Fruit fly (Drosophila melanogaster) whole organism, embryonic: ENCODE data around the gene CG43402.

ENCODE experiments used
- Ada2b ChIP-seq: fragments of 200-800 bp; sonication (Bioruptor generic); IDR thresholded peaks from 2 replicates; pipeline ENCODE4 v1.3.6; 2022; ENCODE audit warnings: missing biosample characterization, missing genetic modification characterization
- Aef1 ChIP-seq: fragments of 200-800 bp; sonication (Bioruptor generic); IDR thresholded peaks from 3 replicates; pipeline ENCODE4 v1.3.6; 2022; ENCODE audit warnings: missing biosample characterization, missing genetic modification characterization
- Awh ChIP-seq: fragments of 200-800 bp; sonication (Bioruptor generic); IDR thresholded peaks from 2 replicates; pipeline ENCODE4, ENCODE4 v1.3.6; 2022; ENCODE audit warnings: missing biosample characterization, missing genetic modification characterization
- Blimp-1 ChIP-seq: fragments of 200-800 bp; sonication (Bioruptor generic); optimal IDR thresholded peaks from 3 replicates; lab custom pipeline; 2018; ENCODE audit warnings: missing biosample characterization, missing genetic modification characterization, mild to moderate bottlenecking, moderate library complexity, missing genetic modification reagents
- CG10209 ChIP-seq: fragments of 200-800 bp; sonication (Bioruptor generic); optimal IDR thresholded peaks from 3 replicates; lab custom pipeline; 2017; ENCODE audit warnings: missing biosample characterization, mild to moderate bottlenecking, missing genetic modification characterization, missing genetic modification reagents
- CG10959 ChIP-seq: fragments of 200-800 bp; sonication (Bioruptor generic); IDR thresholded peaks from 2 replicates; pipeline ENCODE4 v1.3.6; 2022; ENCODE audit warnings: missing biosample characterization, missing genetic modification characterization
- CG10979 ChIP-seq: fragments of 200-800 bp; sonication (Bioruptor generic); optimal IDR thresholded peaks from 2 replicates; lab custom pipeline; 2018; ENCODE audit warnings: missing biosample characterization, mild to moderate bottlenecking, missing genetic modification characterization, moderate library complexity
- CG12744 ChIP-seq: fragments of 200-800 bp; sonication (Bioruptor generic); optimal IDR thresholded peaks from 2 replicates; lab custom pipeline; 2016; ENCODE audit warnings: missing biosample characterization, missing genetic modification characterization
- CG15696 ChIP-seq: fragments of 200-800 bp; sonication (Bioruptor generic); optimal IDR thresholded peaks from 2 replicates; lab custom pipeline; 2019; ENCODE audit warnings: missing biosample characterization, mild to moderate bottlenecking, missing genetic modification characterization, moderate library complexity
- CG16779 ChIP-seq: fragments of 200-800 bp; sonication (Bioruptor generic); IDR thresholded peaks from 2 replicates; pipeline ENCODE4 v1.3.6; 2022; ENCODE audit warnings: missing biosample characterization, missing genetic modification characterization
- CG17361 ChIP-seq: fragments of 200-800 bp; sonication (Bioruptor generic); IDR thresholded peaks from 3 replicates; pipeline ENCODE4 v1.3.6; 2022; ENCODE audit warnings: missing biosample characterization, missing genetic modification characterization
- CG18599 ChIP-seq: fragments of 200-800 bp; sonication (Bioruptor generic); optimal IDR thresholded peaks from 3 replicates; lab custom pipeline; 2017; ENCODE audit warnings: missing biosample characterization, missing genetic modification characterization, mild to moderate bottlenecking, moderate library complexity, missing genetic modification reagents
- CG2202 ChIP-seq: fragments of 200-800 bp; sonication (Bioruptor generic); optimal IDR thresholded peaks from 2 replicates; lab custom pipeline; 2018; ENCODE audit warnings: missing biosample characterization, mild to moderate bottlenecking, missing genetic modification characterization
- CG31441 ChIP-seq: fragments of 200-800 bp; sonication (Bioruptor generic); IDR thresholded peaks from 2 replicates; pipeline ENCODE4 v1.3.6; 2022; ENCODE audit warnings: missing biosample characterization, missing genetic modification characterization
- CG32532 ChIP-seq: fragments of 200-800 bp; sonication (Bioruptor generic); IDR thresholded peaks from 2 replicates; pipeline ENCODE4 v1.3.6; 2022; ENCODE audit warnings: missing biosample characterization, missing genetic modification characterization
- CG33557 ChIP-seq: fragments of 200-800 bp; sonication (Bioruptor generic); optimal IDR thresholded peaks from 2 replicates; lab custom pipeline; 2019; ENCODE audit warnings: missing biosample characterization, mild to moderate bottlenecking, missing genetic modification characterization, moderate library complexity
- CG4404 ChIP-seq: fragments of 200-800 bp; sonication (Bioruptor generic); IDR thresholded peaks from 2 replicates; pipeline ENCODE4 v1.3.6; 2022; ENCODE audit warnings: missing biosample characterization, missing genetic modification characterization
- CG6689 ChIP-seq: fragments of 200-800 bp; sonication (Bioruptor generic); IDR thresholded peaks from 2 replicates; pipeline ENCODE4 v1.3.6; 2022; ENCODE audit warnings: missing biosample characterization, missing genetic modification characterization
- CG8924 ChIP-seq: fragments of 200-800 bp; optimal IDR thresholded peaks from 3 replicates; lab custom pipeline; 2019; ENCODE audit warnings: missing biosample characterization, mild to moderate bottlenecking, missing genetic modification characterization, moderate library complexity
- CG9727 ChIP-seq: fragments of 200-800 bp; sonication (Bioruptor generic); optimal IDR thresholded peaks from 3 replicates; lab custom pipeline; 2017; ENCODE audit warnings: missing biosample characterization, mild to moderate bottlenecking, missing genetic modification characterization
- CG9797 ChIP-seq: fragments of 200-800 bp; sonication (Bioruptor generic); optimal IDR thresholded peaks from 3 replicates; lab custom pipeline; 2018; ENCODE audit warnings: missing biosample characterization, mild to moderate bottlenecking, missing genetic modification characterization
- D ChIP-seq, 2 experiments: fragments of 200-800 bp in 1 of 2; fragments of >200 bp in 1 of 2; sonication (Bioruptor generic) in 1 of 2; optimal IDR thresholded peaks; 2 replicates in 1 of 2; 3 replicates in 1 of 2; lab custom pipeline; 2017; ENCODE audit warnings: mild to moderate bottlenecking in 1 of 2, missing biosample characterization in 1 of 2, missing genetic modification characterization in 1 of 2, missing genetic modification reagents in 1 of 2
- D19A ChIP-seq: fragments of 200-800 bp; optimal IDR thresholded peaks from 3 replicates; lab custom pipeline; 2019; ENCODE audit warnings: missing biosample characterization, mild to moderate bottlenecking, missing genetic modification characterization, moderate library complexity
- Hmr ChIP-seq: fragments of 200-800 bp; sonication (Bioruptor generic); optimal IDR thresholded peaks from 3 replicates; lab custom pipeline; 2017; ENCODE audit warnings: mild to moderate bottlenecking, missing biosample characterization, missing genetic modification reagents, missing genetic modification characterization
- MESR4 ChIP-seq: fragments of 200-800 bp; sonication (Bioruptor generic); optimal IDR thresholded peaks from 2 replicates; lab custom pipeline; 2018; ENCODE audit warnings: missing biosample characterization, mild to moderate bottlenecking, missing genetic modification characterization, moderate library complexity
- Oli ChIP-seq: fragments of 200-800 bp; sonication (Bioruptor generic); optimal IDR thresholded peaks from 2 replicates; lab custom pipeline; 2018; ENCODE audit warnings: missing biosample characterization, mild to moderate bottlenecking, missing genetic modification characterization, moderate library complexity
- Ptx1 ChIP-seq: fragments of 200-800 bp; sonication (Bioruptor generic); IDR thresholded peaks from 2 replicates; pipeline ENCODE4 v1.3.6; 2022; ENCODE audit warnings: missing biosample characterization, missing genetic modification characterization
- YL-1 ChIP-seq: fragments of 200-800 bp; sonication (Bioruptor generic); optimal IDR thresholded peaks from 3 replicates; lab custom pipeline; 2017; ENCODE audit warnings: missing biosample characterization, mild to moderate bottlenecking, missing genetic modification characterization
- abd-A ChIP-seq: fragments of 200-800 bp; sonication (Bioruptor generic); optimal IDR thresholded peaks from 3 replicates; lab custom pipeline; 2019; ENCODE audit warnings: missing biosample characterization, mild to moderate bottlenecking, missing genetic modification characterization, moderate library complexity
- ap ChIP-seq: fragments of 200-800 bp; sonication (Bioruptor generic); IDR thresholded peaks from 2 replicates; pipeline ENCODE4 v1.3.6; 2022; ENCODE audit warnings: missing biosample characterization, missing genetic modification characterization
- dmrt11E ChIP-seq: fragments of 200-800 bp; sonication (Bioruptor generic); optimal IDR thresholded peaks from 3 replicates; lab custom pipeline; 2018; ENCODE audit warnings: missing biosample characterization, mild to moderate bottlenecking, missing genetic modification characterization, moderate library complexity
- dysf ChIP-seq: fragments of 200-800 bp; sonication (Bioruptor generic); IDR thresholded peaks from 3 replicates; pipeline ENCODE4 v1.3.6; 2022; ENCODE audit warnings: missing biosample characterization, missing genetic modification characterization
- grau ChIP-seq: fragments of 200-800 bp; optimal IDR thresholded peaks from 3 replicates; lab custom pipeline; 2019; ENCODE audit warnings: missing biosample characterization, mild to moderate bottlenecking, missing genetic modification characterization, moderate library complexity
- gsb-n ChIP-seq: fragments of 200-800 bp; sonication (Bioruptor generic); optimal IDR thresholded peaks from 3 replicates; lab custom pipeline; 2018; ENCODE audit warnings: missing biosample characterization, mild to moderate bottlenecking, missing genetic modification characterization
- nerfin-1 ChIP-seq: fragments of 200-800 bp; sonication (Bioruptor generic); optimal IDR thresholded peaks from 3 replicates; lab custom pipeline; 2019; ENCODE audit warnings: missing biosample characterization, mild to moderate bottlenecking, missing genetic modification characterization, moderate library complexity
- onecut ChIP-seq: fragments of 200-800 bp; sonication (Bioruptor generic); IDR thresholded peaks from 2 replicates; pipeline ENCODE4 v1.3.6; 2022; ENCODE audit warnings: missing biosample characterization, missing genetic modification characterization
- prd ChIP-seq, 3 experiments: fragments of >200 bp in 2 of 3; fragments of 200-800 bp in 1 of 3; sonication (Bioruptor generic) in 1 of 3; optimal IDR thresholded peaks in 2 of 3; IDR thresholded peaks in 1 of 3; 2 replicates in 2 of 3; 3 replicates in 1 of 3; pipeline versions ENCODE4 v1.3.6 to Lab custom; 2017 to 2022; ENCODE audit warnings: missing biosample characterization in 1 of 3, missing genetic modification characterization in 1 of 3
- row ChIP-seq: fragments of 200-800 bp; sonication (Bioruptor generic); IDR thresholded peaks from 3 replicates; pipeline ENCODE4 v1.3.6; 2022; ENCODE audit warnings: missing biosample characterization, missing genetic modification characterization
- seq ChIP-seq: fragments of 200-800 bp; sonication (Bioruptor generic); IDR thresholded peaks from 2 replicates; pipeline ENCODE4 v1.3.6; 2022; ENCODE audit warnings: missing biosample characterization, missing genetic modification characterization
- slp2 ChIP-seq: fragments of 200-800 bp; sonication (Bioruptor generic); optimal IDR thresholded peaks from 2 replicates; lab custom pipeline; 2016; ENCODE audit warnings: missing biosample characterization, missing genetic modification characterization

The CG43402 gene

dm6 chr2L:1470009-1470408, 27.6 kb downstream of the CG43402 start (continued):
- peak; percentile 45; the same call in 1 of the 2 replicates for TF ChIP-seq CG31441
- peak; percentile 4 for TF ChIP-seq CG33557 (GFP tag; lab: Kevin White, UChicago)
- no peak for TF ChIP-seq Hmr (GFP tag; lab: Kevin White, UChicago)
- no peak for TF ChIP-seq CG32532 (GFP tag; lab: Robert Waterston, UW)
- 0 out of 2 replicates have a peak, but pooled peaks have one; percentile 20 for TF ChIP-seq CG4404 (GFP tag; lab: Robert Waterston, UW)
- peak; percentile 17 for TF ChIP-seq CG10979
- peak; percentile 26 for TF ChIP-seq CG15696
- TF ChIP-seq row = peak; percentile 70
- peak; percentile 16 for TF ChIP-seq CG10209 (GFP tag; lab: Kevin White, UChicago)
- TF ChIP-seq CG6689 (GFP tag; lab: Robert Waterston, UW) = 0 out of 2 replicates have a peak, but pooled peaks have one; percentile 27
- no peak for TF ChIP-seq ap (GFP tag; lab: Robert Waterston, UW)
- peak; percentile 47 for TF ChIP-seq CG9727 (GFP tag; lab: Kevin White, UChicago)
- no peak for TF ChIP-seq CG16779 (GFP tag; lab: Robert Waterston, UW)
- TF ChIP-seq nerfin-1 (tag; lab: Kevin White, UChicago) = peak; percentile 35
- no peak for TF ChIP-seq slp2 (GFP tag; lab: Kevin White, UChicago)
- TF ChIP-seq gsb-n (tag; lab: Kevin White, UChicago) = peak; percentile 2
- TF ChIP-seq CG18599 (GFP tag; lab: Kevin White, UChicago) = peak; percentile 24
- no peak for TF ChIP-seq prd (optimal IDR thresholded peaks at IDR 0.05; lab: Kevin White, UChicago)
- TF ChIP-seq prd (GFP tag; IDR thresholded peaks at IDR 0.05; lab: Robert Waterston, UW) = peak; percentile 42; the same call in 2 of the 3 replicates
- no peak for TF ChIP-seq CG12744 (GFP tag; lab: Kevin White, UChicago)
- TF ChIP-seq CG8924 (tag; lab: Kevin White, UChicago) = peak; percentile 50
- peak; percentile 5; the same call in 1 of the 2 replicates for TF ChIP-seq Ada2b
- TF ChIP-seq MESR4 (GFP tag; lab: Kevin White, UChicago) = no peak
- TF ChIP-seq dysf = 0 out of 3 replicates have a peak, but pooled peaks have one; percentile 23
- TF ChIP-seq CG17361 (GFP tag; lab: Robert Waterston, UW) = 0 out of 3 replicates have a peak, but pooled peaks have one; percentile 25
- peak; percentile 4 for TF ChIP-seq CG2202
- TF ChIP-seq CG10959 = 0 out of 2 replicates have a peak, but pooled peaks have one; percentile 24
- peak; percentile 30 for TF ChIP-seq D19A
- TF ChIP-seq Awh (GFP tag; lab: Robert Waterston, UW) = no peak
- TF ChIP-seq dmrt11E (tag; lab: Kevin White, UChicago) = peak; percentile 67
- peak; percentile 34 for TF ChIP-seq Oli (tag; lab: Kevin White, UChicago)
- TF ChIP-seq CG9797 (GFP tag; lab: Kevin White, UChicago) = no peak
- TF ChIP-seq Blimp-1 = peak; percentile 41
- peak; percentile 20 for TF ChIP-seq grau (tag; lab: Kevin White, UChicago)
- TF ChIP-seq Ptx1 = 0 out of 2 replicates have a peak, but pooled peaks have one; percentile 16
- no peak for TF ChIP-seq D (optimal IDR thresholded peaks at IDR 0.05; lab: Kevin White, UChicago)
- TF ChIP-seq D (GFP tag; optimal IDR thresholded peaks at IDR 0.05; lab: Kevin White, UChicago) = peak; percentile 22
- 0 out of 2 replicates have a peak, but pooled peaks have one; percentile 5 for TF ChIP-seq onecut (GFP tag; lab: Robert Waterston, UW)
- no peak for TF ChIP-seq abd-A (tag; lab: Kevin White, UChicago)
- TF ChIP-seq YL-1 (GFP tag; lab: Kevin White, UChicago) = no peak
- no peak for TF ChIP-seq seq (GFP tag; lab: Robert Waterston, UW)
- TF ChIP-seq Aef1 (GFP tag; lab: Robert Waterston, UW) = no peak
